Worm (Caenorhabditis elegans): Measurements from ENCODE around the gene F36G9.3.

ce11 chrV:15915919-15916318 lies 41.3 kb upstream of the F36G9.3 start, which contains the start of gene gst-38:
- no peak for TF ChIP-seq blmp-1 (tag; optimal IDR thresholded peaks at IDR 0.05; ENCODE audit: insufficient read depth)
- no peak for TF ChIP-seq nhr-237 (tag; optimal IDR thresholded peaks at IDR 0.05)
- no peak for TF ChIP-seq unc-62 (GFP tag; optimal IDR thresholded peaks at IDR 0.05)
- no peak for TF ChIP-seq ztf-4 (tag; optimal IDR thresholded peaks at IDR 0.05)
- no peak for TF ChIP-seq egl-27 (tag; optimal IDR thresholded peaks at IDR 0.05)
- TF ChIP-seq ama-1 (optimal IDR thresholded peaks at IDR 0.05) = no peak
